Fruit fly (Drosophila melanogaster) whole organism, wandering third instar larva: ENCODE data around the gene Clp.

Experiments used
- Abd-B ChIP-seq: fragments of >200 bp; optimal IDR thresholded peaks from 2 replicates; lab custom pipeline; 2017; ENCODE audit warnings: missing biosample characterization, missing genetic modification characterization
- CG32264 ChIP-seq: fragments of 200-800 bp; sonication (Bioruptor generic); optimal IDR thresholded peaks from 2 replicates; lab custom pipeline; 2016; ENCODE audit warnings: missing biosample characterization, missing genetic modification characterization
- CG9705 ChIP-seq: fragments of 200-800 bp; sonication (Bioruptor generic); optimal IDR thresholded peaks from 2 replicates; lab custom pipeline; 2018; ENCODE audit warnings: missing biosample characterization, mild to moderate bottlenecking, missing genetic modification characterization
- CrebA ChIP-seq: fragments of 200-800 bp; sonication (Bioruptor generic); optimal IDR thresholded peaks from 2 replicates; lab custom pipeline; 2016; ENCODE audit warnings: missing biosample characterization, mild to moderate bottlenecking, missing genetic modification characterization, borderline replicate concordance
- Dfd ChIP-seq: fragments of >200 bp; optimal IDR thresholded peaks from 2 replicates; lab custom pipeline; 2017; ENCODE audit warnings: missing biosample characterization, missing genetic modification characterization
- Dif ChIP-seq: fragments of 200-275, 200-300 bp; sonication (Bioruptor generic); optimal IDR thresholded peaks from 2 replicates; lab custom pipeline; 2018; ENCODE audit warnings: missing biosample characterization, missing genetic modification characterization; ENCODE audit not compliant: partially characterized antibody
- GATAd ChIP-seq: sonication (Bioruptor generic); optimal IDR thresholded peaks from 2 replicates; lab custom pipeline; 2016; ENCODE audit warnings: missing biosample characterization, missing genetic modification characterization
- HLH106 ChIP-seq: fragments of 200-800 bp; optimal IDR thresholded peaks from 3 replicates; lab custom pipeline; 2019; ENCODE audit warnings: missing biosample characterization, mild to moderate bottlenecking, missing genetic modification characterization, moderate library complexity
- Hnf4 ChIP-seq: fragments of 200-800 bp; sonication (Bioruptor generic); optimal IDR thresholded peaks from 2 replicates; lab custom pipeline; 2016; ENCODE audit warnings: missing biosample characterization, mild to moderate bottlenecking, missing genetic modification characterization
- Hr78 ChIP-seq: fragments of >200 bp; optimal IDR thresholded peaks from 2 replicates; lab custom pipeline; 2017; ENCODE audit warnings: missing biosample characterization, missing genetic modification characterization
- Hr83 ChIP-seq: fragments of 200-300 bp; sonication (Bioruptor generic); optimal IDR thresholded peaks from 2 replicates; lab custom pipeline; 2016; ENCODE audit warnings: missing biosample characterization, mild to moderate bottlenecking, missing genetic modification characterization, moderate library complexity; ENCODE audit not compliant: poor library complexity, severe bottlenecking
- Jra ChIP-seq: sonication (Bioruptor generic); optimal IDR thresholded peaks from 2 replicates; lab custom pipeline; 2016; ENCODE audit warnings: missing biosample characterization, missing genetic modification characterization
- Mio ChIP-seq: sonication (Bioruptor generic); optimal IDR thresholded peaks from 2 replicates; lab custom pipeline; 2016; ENCODE audit warnings: missing biosample characterization, missing genetic modification characterization
- Myc ChIP-seq: fragments of >200 bp; optimal IDR thresholded peaks from 2 replicates; lab custom pipeline; 2017
- N ChIP-seq: fragments of >200 bp; optimal IDR thresholded peaks from 2 replicates; lab custom pipeline; 2018; ENCODE audit warnings: missing biosample characterization, missing external identifiers, missing genetic modification characterization
- OdsH ChIP-seq: fragments of 200-800 bp; sonication (Bioruptor generic); optimal IDR thresholded peaks from 2 replicates; lab custom pipeline; 2016; ENCODE audit warnings: missing biosample characterization, mild to moderate bottlenecking, missing genetic modification characterization
- Rel ChIP-seq, 2 experiments: fragments of 200-800 bp; sonication (Bioruptor generic) in 1 of 2; optimal IDR thresholded peaks; 2 replicates in 1 of 2; 3 replicates in 1 of 2; lab custom pipeline; 2016 to 2019; ENCODE audit warnings: mild to moderate bottlenecking in 2 of 2, missing biosample characterization in 2 of 2, missing genetic modification characterization in 2 of 2, moderate library complexity in 1 of 2
- Sp1 ChIP-seq: fragments of 200-800 bp; sonication (Bioruptor generic); optimal IDR thresholded peaks from 3 replicates; lab custom pipeline; 2019; ENCODE audit warnings: missing biosample characterization, mild to moderate bottlenecking, missing genetic modification characterization, moderate library complexity
- Vsx2 ChIP-seq: fragments of 200-300, 225-300 bp; sonication (Bioruptor generic); optimal IDR thresholded peaks from 2 replicates; lab custom pipeline; 2018; ENCODE audit warnings: missing biosample characterization, missing genetic modification characterization; ENCODE audit not compliant: partially characterized antibody
- br ChIP-seq: fragments of 200-800 bp; sonication (Bioruptor generic); optimal IDR thresholded peaks from 2 replicates; lab custom pipeline; 2016; ENCODE audit warnings: missing biosample characterization, missing genetic modification characterization
- brk ChIP-seq: fragments of 200-800 bp; sonication (Bioruptor generic); optimal IDR thresholded peaks from 2 replicates; lab custom pipeline; 2016; ENCODE audit warnings: missing biosample characterization, mild to moderate bottlenecking, missing genetic modification characterization
- dl ChIP-seq, 2 experiments: fragments of 175-275, 200-275 bp in 1 of 2; fragments of 200-275 bp in 1 of 2; sonication (Bioruptor generic); optimal IDR thresholded peaks; lab custom pipeline; 2018; ENCODE audit warnings: mild to moderate bottlenecking in 2 of 2, missing biosample characterization in 2 of 2, missing genetic modification characterization in 2 of 2, moderate library complexity in 2 of 2; ENCODE audit not compliant: partially characterized antibody in 2 of 2, insufficient read depth in 1 of 2
- dmrt93B ChIP-seq: fragments of 200-800 bp; sonication (Bioruptor generic); optimal IDR thresholded peaks from 2 replicates; lab custom pipeline; 2018; ENCODE audit warnings: missing biosample characterization, mild to moderate bottlenecking, missing genetic modification characterization
- dsf ChIP-seq: sonication (Bioruptor generic); optimal IDR thresholded peaks from 2 replicates; lab custom pipeline; 2016; ENCODE audit warnings: missing biosample characterization, missing genetic modification characterization, borderline replicate concordance
- ey ChIP-seq: fragments of 200-800 bp; sonication (Bioruptor generic); optimal IDR thresholded peaks from 2 replicates; lab custom pipeline; 2016; ENCODE audit warnings: missing biosample characterization, missing genetic modification characterization
- foxo ChIP-seq, 2 experiments: fragments of 200-800 bp; sonication (Bioruptor generic); optimal IDR thresholded peaks; 2 replicates in 1 of 2; 3 replicates in 1 of 2; lab custom pipeline; 2016 to 2017; ENCODE audit warnings: missing biosample characterization in 2 of 2, missing genetic modification characterization in 2 of 2
- fru ChIP-seq: fragments of 200-800 bp; sonication (Bioruptor generic); optimal IDR thresholded peaks from 3 replicates; lab custom pipeline; 2016; ENCODE audit warnings: missing biosample characterization, mild to moderate bottlenecking, missing genetic modification characterization
- h ChIP-seq: fragments of 200-800 bp; sonication (Bioruptor generic); optimal IDR thresholded peaks from 3 replicates; lab custom pipeline; 2016; ENCODE audit warnings: missing biosample characterization, mild to moderate bottlenecking, missing genetic modification characterization
- jim ChIP-seq: fragments of 175-275, 200-325 bp; sonication (Bioruptor generic); optimal IDR thresholded peaks from 2 replicates; lab custom pipeline; 2016; ENCODE audit warnings: missing biosample characterization, mild to moderate bottlenecking, missing genetic modification characterization
- lola ChIP-seq: fragments of >200 bp; optimal IDR thresholded peaks from 2 replicates; lab custom pipeline; 2017; ENCODE audit warnings: missing biosample characterization, missing genetic modification characterization
- pan ChIP-seq: fragments of >200 bp; optimal IDR thresholded peaks from 2 replicates; lab custom pipeline; 2017
- psq ChIP-seq: fragments of 200-800 bp; sonication (Bioruptor generic); optimal IDR thresholded peaks from 3 replicates; lab custom pipeline; 2017; ENCODE audit warnings: missing biosample characterization, mild to moderate bottlenecking, missing genetic modification characterization, moderate library complexity
- rgr ChIP-seq: fragments of 200-800 bp; sonication (Bioruptor generic); optimal IDR thresholded peaks from 3 replicates; lab custom pipeline; 2016; ENCODE audit warnings: missing biosample characterization, mild to moderate bottlenecking, missing genetic modification characterization
- sage ChIP-seq: fragments of 200-800 bp; sonication (Bioruptor generic); optimal IDR thresholded peaks from 2 replicates; lab custom pipeline; 2016; ENCODE audit warnings: missing biosample characterization, mild to moderate bottlenecking, missing genetic modification characterization
- sv ChIP-seq: fragments of 200-800 bp; sonication (Bioruptor generic); optimal IDR thresholded peaks from 3 replicates; lab custom pipeline; 2016; ENCODE audit warnings: missing biosample characterization, missing genetic modification characterization
- tai ChIP-seq: sonication (Bioruptor generic); optimal IDR thresholded peaks from 2 replicates; lab custom pipeline; 2016; ENCODE audit warnings: missing biosample characterization, missing genetic modification characterization
- usp ChIP-seq: fragments of >200 bp; optimal IDR thresholded peaks from 2 replicates; lab custom pipeline; 2017; ENCODE audit warnings: missing biosample characterization, missing genetic modification characterization
- woc ChIP-seq: sonication (Bioruptor generic); optimal IDR thresholded peaks from 2 replicates; lab custom pipeline; 2016; ENCODE audit warnings: missing biosample characterization, mild to moderate bottlenecking, missing genetic modification characterization

Gene Clp

DNA sequence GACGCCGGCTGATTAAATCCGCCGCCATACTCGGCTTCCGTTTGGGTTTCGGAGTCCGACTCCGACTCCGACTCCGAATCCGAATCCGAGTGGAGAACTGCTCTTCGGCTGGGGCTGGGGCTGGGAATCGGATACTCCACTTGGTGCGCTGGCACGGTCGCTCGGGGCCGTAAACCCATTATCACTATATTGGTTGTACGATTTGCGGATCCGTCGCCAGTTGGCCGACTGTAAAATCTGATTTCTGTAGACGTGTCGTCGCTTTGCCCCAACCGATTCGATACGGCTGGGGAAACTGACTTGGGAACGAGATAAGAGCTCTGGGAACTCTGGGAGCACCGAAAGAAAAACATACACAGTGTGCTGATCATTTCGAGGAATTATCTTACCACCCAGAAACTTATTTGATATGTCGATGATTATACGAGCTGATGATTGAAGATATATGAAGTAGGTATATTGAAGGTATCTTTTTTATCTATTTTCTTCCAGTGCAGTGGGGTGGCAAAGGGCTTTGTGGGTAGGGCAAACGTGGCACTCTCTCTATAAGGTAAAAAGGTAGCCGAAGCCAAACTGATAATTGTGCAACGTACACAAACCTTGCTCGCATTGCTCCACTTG is 38.2 kb downstream of the Clp start (continued):
- TF ChIP-seq dl (GFP tag; optimal IDR thresholded peaks at IDR 0.05; lab: Kevin White, UChicago; ENCODE audit: insufficient read depth in 1 of 2, partially characterized antibody in 2 of 2) (no peak), psq (peak; percentile 4), Mio (no peak), dmrt93B (GFP tag; lab: Kevin White, UChicago) (no peak), Jra (no peak)

DNA sequence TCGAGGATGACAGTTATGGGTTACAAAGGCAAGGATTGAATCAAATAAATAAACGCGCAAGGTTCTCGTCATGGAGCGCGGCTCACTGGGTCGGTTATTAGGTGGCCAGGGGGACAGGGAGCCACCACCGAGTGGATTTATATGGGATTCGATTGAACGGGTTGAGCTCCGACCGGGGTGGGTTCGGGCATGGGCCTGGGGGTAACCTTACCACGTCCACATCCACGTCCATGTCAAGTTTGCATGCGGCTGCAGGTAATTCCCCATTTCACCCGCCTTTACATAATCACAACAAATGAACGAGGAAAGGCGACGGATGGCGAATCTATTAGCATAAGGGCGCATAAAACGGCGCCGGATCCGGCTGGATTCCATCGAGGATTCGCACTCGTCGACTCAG is 40.1 kb downstream of the Clp start, which contains the start of gene CG13950:
Gene CG13950, plus strand, starts transcription at position 301 of the 400 bp plus-strand sequence.
- TF ChIP-seq rgr = no peak
- TF ChIP-seq Mio = no peak
- no peak for TF ChIP-seq ey
- TF ChIP-seq Hr83 (GFP tag; lab: Kevin White, UChicago) = no peak
- TF ChIP-seq usp (GFP tag; lab: Kevin White, UChicago) = no peak
- no peak for TF ChIP-seq CG32264 (GFP tag; lab: Kevin White, UChicago)
- TF ChIP-seq Dif (GFP tag; lab: Kevin White, UChicago) = no peak
- TF ChIP-seq CG9705 (GFP tag; lab: Kevin White, UChicago) = no peak
- TF ChIP-seq Jra = no peak
- no peak for TF ChIP-seq tai (GFP tag; lab: Kevin White, UChicago)
- TF ChIP-seq lola (GFP tag; lab: Kevin White, UChicago) = no peak
- no peak for TF ChIP-seq psq
- no peak for TF ChIP-seq Dfd (GFP tag; lab: Kevin White, UChicago)
- TF ChIP-seq, all 38 proteins: peak for 0

DNA sequence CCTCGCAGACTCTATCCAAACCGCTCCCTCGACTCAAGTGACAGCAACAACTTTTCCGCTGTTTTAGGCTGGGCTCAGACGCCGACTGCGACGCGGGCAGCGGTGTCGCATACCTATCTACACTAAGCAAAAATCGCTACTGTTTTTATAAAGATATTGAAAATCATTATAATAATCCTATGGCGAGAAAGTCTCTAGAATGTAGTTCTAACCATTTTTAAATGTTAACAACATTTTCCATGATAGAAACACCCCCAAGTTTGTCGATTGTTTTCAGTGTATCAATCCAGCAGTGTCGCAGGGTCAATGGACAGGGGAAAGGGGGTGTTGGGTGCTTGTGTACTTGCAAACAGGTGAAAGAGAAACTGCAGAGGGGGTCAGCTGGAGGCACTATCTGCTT is 46.1 kb downstream of the Clp start:
- TF ChIP-seq dsf (peak; percentile 92), HLH106 (tag; lab: Kevin White, UChicago) (peak; percentile 98), CG9705 (GFP tag; lab: Kevin White, UChicago) (peak; percentile 95), foxo (GFP tag; optimal IDR thresholded peaks at IDR 0.05; lab: Kevin White, UChicago) (peak; percentile 96 to 99), Myc (no peak), woc (GFP tag; lab: Kevin White, UChicago) (peak; percentile 95), sage (GFP tag; lab: Kevin White, UChicago) (peak; percentile 98), ey (peak; percentile 99), usp (GFP tag; lab: Kevin White, UChicago) (no peak), psq (peak; percentile 97), OdsH (GFP tag; lab: Kevin White, UChicago) (peak; percentile 98), CrebA (GFP tag; lab: Kevin White, UChicago) (peak; percentile 94), tai (GFP tag; lab: Kevin White, UChicago) (no peak), Sp1 (GFP tag; lab: Kevin White, UChicago) (peak; percentile 97), rgr (peak; percentile 99), fru (peak; percentile 99), brk (peak; percentile 97), h (GFP tag; lab: Kevin White, UChicago) (peak; percentile 99), jim (peak; percentile 38), Hr83 (GFP tag; lab: Kevin White, UChicago) (peak; percentile 89), Mio (peak; percentile 88), N (no peak), Hr78 (GFP tag; lab: Kevin White, UChicago) (no peak), Vsx2 (no peak), lola (GFP tag; lab: Kevin White, UChicago) (no peak), Abd-B (GFP tag; lab: Kevin White, UChicago) (no peak), sv (GFP tag; lab: Kevin White, UChicago) (peak; percentile 96), Hnf4 (peak; percentile 99), GATAd (GFP tag; lab: Kevin White, UChicago) (peak; percentile 92), Jra (peak; percentile 95), br (GFP tag; lab: Kevin White, UChicago) (peak; percentile 99), dl (GFP tag; optimal IDR thresholded peaks at IDR 0.05; lab: Kevin White, UChicago; ENCODE audit: insufficient read depth in 1 of 2, partially characterized antibody in 2 of 2) (no peak), Dfd (GFP tag; lab: Kevin White, UChicago) (no peak), Rel (GFP tag; optimal IDR thresholded peaks at IDR 0.05; lab: Kevin White, UChicago) (peak; percentile 93), Rel (tag; optimal IDR thresholded peaks at IDR 0.05; lab: Kevin White, UChicago) (peak; percentile 84), CG32264 (GFP tag; lab: Kevin White, UChicago) (peak; percentile 97), pan (lab: Kevin White, UChicago) (no peak), dmrt93B (GFP tag; lab: Kevin White, UChicago) (peak; percentile 93), Dif (GFP tag; lab: Kevin White, UChicago) (no peak)
